Fruit fly (Drosophila melanogaster) whole organism, embryonic: ENCODE data around the gene asun.

Experiments
- Adf1 ChIP-seq: fragments of 200-800 bp; sonication (Bioruptor generic); IDR thresholded peaks from 2 replicates; pipeline ENCODE4 v1.3.6; 2022; ENCODE audit warnings: missing biosample characterization, missing genetic modification characterization
- Awh ChIP-seq: fragments of 200-800 bp; sonication (Bioruptor generic); IDR thresholded peaks from 2 replicates; pipeline ENCODE4, ENCODE4 v1.3.6; 2022; ENCODE audit warnings: missing biosample characterization, missing genetic modification characterization
- CG10321 ChIP-seq: fragments of 200-800 bp; sonication (Bioruptor generic); IDR thresholded peaks from 2 replicates; pipeline ENCODE4 v1.3.6; 2022; ENCODE audit warnings: missing biosample characterization, missing genetic modification characterization
- CG10565 ChIP-seq: fragments of 200-800 bp; sonication (Bioruptor generic); optimal IDR thresholded peaks from 3 replicates; lab custom pipeline; 2016; ENCODE audit warnings: missing biosample characterization, mild to moderate bottlenecking, missing genetic modification characterization
- CG11504 ChIP-seq: fragments of 200-800 bp; sonication (Bioruptor generic); optimal IDR thresholded peaks from 3 replicates; lab custom pipeline; 2019; ENCODE audit warnings: missing biosample characterization, mild to moderate bottlenecking, missing genetic modification characterization, moderate library complexity
- CG12236 ChIP-seq: fragments of 200-800 bp; sonication (Bioruptor generic); optimal IDR thresholded peaks from 2 replicates; lab custom pipeline; 2016; ENCODE audit warnings: missing biosample characterization, missing genetic modification characterization
- CG12659 ChIP-seq: fragments of 200-800 bp; sonication (Bioruptor generic); optimal IDR thresholded peaks from 3 replicates; lab custom pipeline; 2017; ENCODE audit warnings: mild to moderate bottlenecking, missing biosample characterization, missing genetic modification reagents, missing genetic modification characterization
- CG13894 ChIP-seq: fragments of 200-800 bp; sonication (Bioruptor generic); optimal IDR thresholded peaks from 3 replicates; lab custom pipeline; 2018; ENCODE audit warnings: missing biosample characterization, mild to moderate bottlenecking, missing genetic modification characterization, moderate library complexity
- CG14441 ChIP-seq: fragments of 200-800 bp; sonication (Bioruptor generic); IDR thresholded peaks from 2 replicates; pipeline ENCODE4 v1.3.6; 2022; ENCODE audit warnings: missing biosample characterization, missing genetic modification characterization
- CG14860 ChIP-seq: fragments of 200-800 bp; sonication (Bioruptor generic); IDR thresholded peaks from 3 replicates; pipeline ENCODE4 v1.3.6; 2022; ENCODE audit warnings: missing biosample characterization, missing genetic modification characterization; ENCODE audit not compliant: partially characterized antibody
- CG1529 ChIP-seq: fragments of 200-800 bp; sonication (Bioruptor generic); optimal IDR thresholded peaks from 3 replicates; lab custom pipeline; 2018; ENCODE audit warnings: missing biosample characterization, missing genetic modification characterization
- CG1647 ChIP-seq: fragments of 200-800 bp; sonication (Bioruptor generic); optimal IDR thresholded peaks from 3 replicates; lab custom pipeline; 2016; ENCODE audit warnings: missing biosample characterization, missing genetic modification characterization
- CG17359 ChIP-seq: fragments of 200-800 bp; sonication (Bioruptor generic); optimal IDR thresholded peaks from 3 replicates; lab custom pipeline; 2018; ENCODE audit warnings: missing biosample characterization, mild to moderate bottlenecking, missing genetic modification characterization, moderate library complexity
- CG18011 ChIP-seq: fragments of 200-800 bp; sonication (Bioruptor generic); optimal IDR thresholded peaks from 2 replicates; lab custom pipeline; 2017; ENCODE audit warnings: missing biosample characterization, missing genetic modification characterization, mild to moderate bottlenecking, moderate library complexity, missing genotype
- CG2202 ChIP-seq: fragments of 200-800 bp; sonication (Bioruptor generic); optimal IDR thresholded peaks from 2 replicates; lab custom pipeline; 2018; ENCODE audit warnings: missing biosample characterization, mild to moderate bottlenecking, missing genetic modification characterization
- CG2678 ChIP-seq: fragments of 200-800 bp; sonication (Bioruptor generic); optimal IDR thresholded peaks from 3 replicates; lab custom pipeline; 2019; ENCODE audit warnings: missing biosample characterization, mild to moderate bottlenecking, missing genetic modification characterization, moderate library complexity
- CG31224 ChIP-seq: fragments of 200-800 bp; sonication (Bioruptor generic); IDR thresholded peaks from 2 replicates; pipeline ENCODE4 v1.3.6; 2022; ENCODE audit warnings: missing biosample characterization, missing genetic modification characterization
- CG43689 ChIP-seq: fragments of 200-800 bp; sonication (Bioruptor generic); IDR thresholded peaks from 2 replicates; pipeline ENCODE4 v1.3.6; 2022; ENCODE audit warnings: missing biosample characterization, missing genetic modification characterization
- CG8281 ChIP-seq: fragments of 200-800 bp; sonication (Bioruptor generic); optimal IDR thresholded peaks from 2 replicates; lab custom pipeline; 2018; ENCODE audit warnings: missing biosample characterization, mild to moderate bottlenecking, missing genetic modification characterization, moderate library complexity
- CG9609 ChIP-seq: fragments of 200-800 bp; sonication (Bioruptor generic); optimal IDR thresholded peaks from 3 replicates; lab custom pipeline; 2016; ENCODE audit warnings: missing biosample characterization, missing genetic modification characterization
- CTCF ChIP-seq: fragments of 200-800 bp; sonication (Bioruptor generic); optimal IDR thresholded peaks from 2 replicates; lab custom pipeline; 2017; ENCODE audit warnings: missing biosample characterization, mild to moderate bottlenecking, missing genetic modification characterization, moderate library complexity
- CrebB ChIP-seq: fragments of 200-800 bp; sonication (Bioruptor generic); optimal IDR thresholded peaks from 3 replicates; lab custom pipeline; 2018; ENCODE audit warnings: missing biosample characterization, mild to moderate bottlenecking, missing genetic modification characterization
- Doc2 ChIP-seq: fragments of 200-800 bp; sonication (Bioruptor generic); IDR thresholded peaks from 2 replicates; pipeline ENCODE4 v1.3.6; 2022; ENCODE audit warnings: missing biosample characterization, missing genetic modification characterization
- Dref ChIP-seq: fragments of 200-800 bp; sonication (Bioruptor generic); IDR thresholded peaks from 2 replicates; pipeline ENCODE4 v1.3.6; 2022; ENCODE audit warnings: missing biosample characterization, missing genetic modification characterization
- Myb ChIP-seq: fragments of 200-800 bp; sonication (Bioruptor generic); optimal IDR thresholded peaks from 2 replicates; lab custom pipeline; 2016; ENCODE audit warnings: missing biosample characterization, missing genetic modification characterization
- NK7.1 ChIP-seq: fragments of 200-800 bp; sonication (Bioruptor generic); optimal IDR thresholded peaks from 3 replicates; lab custom pipeline; 2016; ENCODE audit warnings: missing biosample characterization, missing genetic modification characterization
- NfI ChIP-seq: fragments of 200-800 bp; sonication (Bioruptor generic); optimal IDR thresholded peaks from 3 replicates; lab custom pipeline; 2018; ENCODE audit warnings: missing biosample characterization, mild to moderate bottlenecking, missing genetic modification characterization, moderate library complexity
- Oaz ChIP-seq: fragments of 200-800 bp; sonication (Bioruptor generic); IDR thresholded peaks from 2 replicates; pipeline ENCODE4 v1.3.6; 2022; ENCODE audit warnings: missing biosample characterization, missing genetic modification characterization
- Opbp ChIP-seq: fragments of 200-800 bp; sonication (Bioruptor generic); IDR thresholded peaks from 3 replicates; pipeline ENCODE4 v1.3.6; 2022; ENCODE audit warnings: missing biosample characterization, missing genetic modification characterization; ENCODE audit not compliant: partially characterized antibody
- Rfx ChIP-seq: fragments of 200-800 bp; sonication (Bioruptor generic); IDR thresholded peaks from 2 replicates; pipeline ENCODE4 v1.3.6; 2022; ENCODE audit warnings: missing biosample characterization, missing genetic modification characterization
- Xrp1 ChIP-seq: fragments of 200-800 bp; sonication (Bioruptor generic); IDR thresholded peaks from 2 replicates; pipeline ENCODE4 v1.3.6; 2022; ENCODE audit warnings: missing biosample characterization, missing genetic modification characterization
- chn ChIP-seq: fragments of 200-800 bp; sonication (Bioruptor generic); optimal IDR thresholded peaks from 2 replicates; lab custom pipeline; 2016; ENCODE audit warnings: missing biosample characterization, missing genetic modification characterization
- crol ChIP-seq: fragments of 200-800 bp; sonication (Bioruptor generic); IDR thresholded peaks from 2 replicates; pipeline ENCODE4 v1.3.6; 2022; ENCODE audit warnings: missing biosample characterization, missing genetic modification characterization
- danr ChIP-seq: fragments of 200-800 bp; sonication (Bioruptor generic); IDR thresholded peaks from 2 replicates; pipeline ENCODE4 v1.3.6; 2022; ENCODE audit warnings: missing biosample characterization, missing genetic modification characterization
- disco-r ChIP-seq: fragments of 200-800 bp; sonication (Bioruptor generic); optimal IDR thresholded peaks from 2 replicates; lab custom pipeline; 2016; ENCODE audit warnings: missing biosample characterization, missing genetic modification characterization
- dmrt11E ChIP-seq: fragments of 200-800 bp; sonication (Bioruptor generic); optimal IDR thresholded peaks from 3 replicates; lab custom pipeline; 2018; ENCODE audit warnings: missing biosample characterization, mild to moderate bottlenecking, missing genetic modification characterization, moderate library complexity
- eve ChIP-seq, 2 experiments: fragments of >200 bp; optimal IDR thresholded peaks; 2 replicates each; lab custom pipeline; 2017; ENCODE audit warnings: missing biosample characterization in 2 of 2, missing genetic modification characterization in 2 of 2
- gem ChIP-seq: fragments of 200-800 bp; sonication (Bioruptor generic); optimal IDR thresholded peaks from 2 replicates; lab custom pipeline; 2019; ENCODE audit warnings: missing biosample characterization, mild to moderate bottlenecking, missing genetic modification characterization, moderate library complexity
- grn ChIP-seq: fragments of 200-800 bp; sonication (Bioruptor generic); optimal IDR thresholded peaks from 3 replicates; lab custom pipeline; 2017; ENCODE audit warnings: missing biosample characterization, missing genetic modification characterization
- jigr1 ChIP-seq: fragments of 200-800 bp; sonication (Bioruptor generic); IDR thresholded peaks from 3 replicates; pipeline ENCODE4 v1.3.6; 2022; ENCODE audit warnings: missing biosample characterization, missing genetic modification characterization
- kay ChIP-seq: fragments of 200-800 bp; sonication (Bioruptor generic); optimal IDR thresholded peaks from 2 replicates; lab custom pipeline; 2016; ENCODE audit warnings: missing biosample characterization, missing genetic modification characterization
- nmo ChIP-seq: fragments of 200-800 bp; sonication (Bioruptor generic); optimal IDR thresholded peaks from 2 replicates; lab custom pipeline; 2018; ENCODE audit warnings: missing biosample characterization, mild to moderate bottlenecking, missing genetic modification characterization, moderate library complexity
- otp ChIP-seq: fragments of 200-800 bp; sonication (Bioruptor generic); IDR thresholded peaks from 3 replicates; pipeline ENCODE4, ENCODE4 v1.3.6; 2022; ENCODE audit warnings: missing biosample characterization, missing genetic modification characterization
- rib ChIP-seq: fragments of 200-800 bp; sonication (Bioruptor generic); IDR thresholded peaks from 2 replicates; pipeline ENCODE4 v1.3.6; 2022; ENCODE audit warnings: missing biosample characterization, missing genetic modification characterization
- sd ChIP-seq: fragments of 200-800 bp; sonication (Bioruptor generic); optimal IDR thresholded peaks from 3 replicates; lab custom pipeline; 2018; ENCODE audit warnings: missing biosample characterization, mild to moderate bottlenecking, missing genetic modification characterization, moderate library complexity
- slbo ChIP-seq: fragments of 200-800 bp; sonication (Bioruptor generic); IDR thresholded peaks from 2 replicates; pipeline ENCODE4 v1.3.6; 2022; ENCODE audit warnings: missing biosample characterization, missing genetic modification characterization
- sob ChIP-seq: fragments of 200-800 bp; sonication (Bioruptor generic); IDR thresholded peaks from 2 replicates; pipeline ENCODE4 v1.3.6; 2022; ENCODE audit warnings: missing biosample characterization, missing genetic modification characterization
- tio ChIP-seq: fragments of 200-800 bp; sonication (Bioruptor generic); optimal IDR thresholded peaks from 2 replicates; lab custom pipeline; 2017; ENCODE audit warnings: missing biosample characterization, missing genetic modification characterization, inconsistent platforms
- twi ChIP-seq: fragments of 200-800 bp; optimal IDR thresholded peaks from 2 replicates; lab custom pipeline; 2019; ENCODE audit warnings: missing biosample characterization, mild to moderate bottlenecking, missing genetic modification characterization, moderate library complexity
- unc-4 ChIP-seq: fragments of 200-800 bp; sonication (Bioruptor generic); IDR thresholded peaks from 2 replicates; pipeline ENCODE4 v1.3.6; 2022; ENCODE audit warnings: missing biosample characterization, missing genetic modification characterization; ENCODE audit not compliant: partially characterized antibody

asun gene

dm6 chr3R:16228719-16229704 lies 35.1 kb upstream of the asun start (continued):
- peak; percentile 92 for TF ChIP-seq twi (tag; lab: Kevin White, UChicago)
- TF ChIP-seq CG14860 (GFP tag; lab: Robert Waterston, UW), result no peak
- TF ChIP-seq Dref (GFP tag; lab: Robert Waterston, UW), result no peak
- no peak for TF ChIP-seq crol
- no peak for TF ChIP-seq CG12236
- TF ChIP-seq Xrp1, result no peak
- TF ChIP-seq chn (GFP tag; lab: Kevin White, UChicago), result no peak
- no peak for TF ChIP-seq dmrt11E (tag; lab: Kevin White, UChicago)
- TF ChIP-seq CG2678, result peak; percentile 10
- TF ChIP-seq disco-r, result no peak
- TF ChIP-seq CG1529 (GFP tag; lab: Kevin White, UChicago), result no peak
- TF ChIP-seq Awh (GFP tag; lab: Robert Waterston, UW), result no peak
- TF ChIP-seq CG12659 (GFP tag; lab: Kevin White, UChicago), result no peak
- TF ChIP-seq nmo (GFP tag; lab: Kevin White, UChicago), result no peak
- TF ChIP-seq CG9609 (GFP tag; lab: Kevin White, UChicago), result no peak
- TF ChIP-seq Oaz (GFP tag; lab: Robert Waterston, UW), result no peak
- no peak for TF ChIP-seq CG10565 (GFP tag; lab: Kevin White, UChicago)
- TF ChIP-seq tio (GFP tag; lab: Kevin White, UChicago), result no peak
- TF ChIP-seq grn (GFP tag; lab: Kevin White, UChicago), result no peak
- no peak for TF ChIP-seq Doc2
- TF ChIP-seq NfI, result no peak
- TF ChIP-seq CG13894 (tag; lab: Kevin White, UChicago), result no peak
- TF ChIP-seq kay, result no peak
- TF ChIP-seq sd (tag; lab: Kevin White, UChicago), result peak; percentile 7
- TF ChIP-seq slbo (GFP tag; lab: Robert Waterston, UW), result no peak
- no peak for TF ChIP-seq CG10321 (GFP tag; lab: Robert Waterston, UW)
- TF ChIP-seq CTCF (GFP tag; lab: Kevin White, UChicago), result no peak
- TF ChIP-seq CG18011 (GFP tag; lab: Kevin White, UChicago), result no peak
- no peak for TF ChIP-seq CG11504
- TF ChIP-seq CG17359 (tag; lab: Kevin White, UChicago), result no peak
- no peak for TF ChIP-seq otp (GFP tag; lab: Robert Waterston, UW)
- TF ChIP-seq CG43689 (GFP tag; lab: Robert Waterston, UW), result no peak
- no peak for TF ChIP-seq unc-4 (GFP tag; lab: Robert Waterston, UW)
- no peak for TF ChIP-seq danr
- TF ChIP-seq Rfx, result no peak
- no peak for TF ChIP-seq Adf1 (GFP tag; lab: Robert Waterston, UW)
- no peak for TF ChIP-seq gem (tag; lab: Kevin White, UChicago)
- TF ChIP-seq jigr1 (GFP tag; lab: Robert Waterston, UW), result no peak
- no peak for TF ChIP-seq CrebB (tag; lab: Kevin White, UChicago)
- no peak for TF ChIP-seq CG1647 (GFP tag; lab: Kevin White, UChicago)
- TF ChIP-seq sob (GFP tag; lab: Robert Waterston, UW), result no peak
- TF ChIP-seq CG8281, result no peak
- peak in 1 of 2 experiments; percentile 73 for TF ChIP-seq eve (GFP tag; optimal IDR thresholded peaks at IDR 0.05; lab: Kevin White, UChicago)
- TF ChIP-seq Myb (GFP tag; lab: Kevin White, UChicago), result no peak
- no peak for TF ChIP-seq CG31224
- TF ChIP-seq Opbp, result no peak
- TF ChIP-seq NK7.1, result no peak
- TF ChIP-seq CG2202 (tag; lab: Kevin White, UChicago), result no peak
- no peak for TF ChIP-seq rib (GFP tag; lab: Robert Waterston, UW)
- no peak for TF ChIP-seq CG14441 (GFP tag; lab: Robert Waterston, UW)
